Fruit fly (Drosophila melanogaster) whole organism, larva: ENCODE measurements around the gene CG14689.

ENCODE experiments used
- noc ChIP-seq: fragments of 200-800 bp; sonication (Bioruptor generic); optimal IDR thresholded peaks from 3 replicates; lab custom pipeline; 2019; ENCODE audit warnings: missing biosample characterization, mild to moderate bottlenecking, missing genetic modification characterization, moderate library complexity

Gene CG14689

dm6 chr3R:10687312-10687711, 23.7 kb downstream of the CG14689 start:
- no peak for TF ChIP-seq noc

dm6 chr3R:10686307-10687094, 24.5 kb downstream of the CG14689 start, which contains the start of gene Skel:
Gene Skel, plus strand, starts transcription at chr3R:10686943.
- TF ChIP-seq noc, result no peak

- TF ChIP-seq noc, result peak; percentile 41
These were observed 26.8 kb downstream of the CG14689 start for dm6 chr3R:10684284-10684683.

- peak; percentile 52 for TF ChIP-seq noc
These were observed 27.8 kb downstream of the CG14689 start for dm6 chr3R:10683226-10683625.

dm6 chr3R:10681682-10681962, 29.4 kb downstream of the CG14689 start:
- TF ChIP-seq noc, result no peak

dm6 chr3R:10680825-10681681, 30.0 kb downstream of the CG14689 start, which contains the start of gene Phyhd1:
Gene Phyhd1, minus strand, starts transcription at chr3R:10680925.
- peak; percentile 96 for TF ChIP-seq noc

- no peak for TF ChIP-seq noc
These were observed 31.1 kb downstream of the CG14689 start for dm6 chr3R:10679911-10680310.

dm6 chr3R:10678935-10679565, 32.0 kb downstream of the CG14689 start:
- no peak for TF ChIP-seq noc

- TF ChIP-seq noc, result no peak
These were observed 33.7 kb downstream of the CG14689 start, which contains the start of gene CG6465 for dm6 chr3R:10677245-10677902. Gene CG6465, minus strand, starts transcription at chr3R:10677251.

- no peak for TF ChIP-seq noc
These were observed 35.9 kb downstream of the CG14689 start for dm6 chr3R:10675101-10675500.

- TF ChIP-seq noc, result no peak
These were observed 37.5 kb downstream of the CG14689 start for dm6 chr3R:10673571-10673970.

- no peak for TF ChIP-seq noc
These were observed 38.4 kb downstream of the CG14689 start for dm6 chr3R:10672680-10673079.

dm6 chr3R:10669950-10670349, 41.1 kb downstream of the CG14689 start:
- no peak for TF ChIP-seq noc

dm6 chr3R:10667964-10668363, 43.1 kb downstream of the CG14689 start:
- TF ChIP-seq noc, result no peak

dm6 chr3R:10664942-10665341, 46.1 kb downstream of the CG14689 start:
- TF ChIP-seq noc, result no peak

dm6 chr3R:10661098-10661497, 50.0 kb downstream of the CG14689 start:
- TF ChIP-seq noc, result no peak
